Worm (Caenorhabditis elegans) whole organism, early embryonic: ENCODE results near the gene F59B10.4.

Experiments used
- F13C5.2 ChIP-seq: sonication (generic microtip); optimal IDR thresholded peaks from 2 replicates; lab custom pipeline; 2017; ENCODE audit warnings: mild to moderate bottlenecking, missing genetic modification characterization, inconsistent platforms, missing compliant biosample characterization
- aly-1 ChIP-seq: sonication (generic microtip); optimal IDR thresholded peaks from 2 replicates; lab custom pipeline; 2016; ENCODE audit warnings: missing genetic modification characterization, missing compliant biosample characterization
- ama-1 ChIP-seq: fragments of 150-350 bp; optimal IDR thresholded peaks from 2 replicates; lab custom pipeline; 2014
- ceh-13 ChIP-seq: fragments of 200-800 bp; sonication (Bioruptor generic); optimal IDR thresholded peaks from 2 replicates; lab custom pipeline; 2018; ENCODE audit warnings: mild to moderate bottlenecking, missing genetic modification characterization, missing compliant biosample characterization
- ceh-36 ChIP-seq: sonication (generic microtip); optimal IDR thresholded peaks from 2 replicates; lab custom pipeline; 2016; ENCODE audit warnings: missing genetic modification characterization, inconsistent platforms, missing compliant biosample characterization
- flt-1 ChIP-seq: fragments of 200-800 bp; sonication (Bioruptor generic); IDR thresholded peaks from 2 replicates; pipeline ENCODE4 v1.3.6; 2022; ENCODE audit warnings: missing genetic modification characterization, missing compliant biosample characterization
- hmbx-1 ChIP-seq: sonication (generic microtip); optimal IDR thresholded peaks from 2 replicates; lab custom pipeline; 2016; ENCODE audit warnings: mild to moderate bottlenecking, missing genetic modification characterization, missing compliant biosample characterization
- hnd-1 ChIP-seq: sonication (generic microtip); optimal IDR thresholded peaks from 2 replicates; lab custom pipeline; 2016; ENCODE audit warnings: missing genetic modification characterization, missing compliant biosample characterization
- pes-1 ChIP-seq: fragments of 200-800 bp; sonication (Bioruptor generic); IDR thresholded peaks from 2 replicates; pipeline ENCODE4 v1.3.6; 2022; ENCODE audit warnings: missing genetic modification reagents, missing genetic modification characterization, missing compliant biosample characterization
- sea-1 ChIP-seq: fragments of 200-800 bp; sonication (Bioruptor generic); conservative IDR thresholded peaks from 2 replicates; pipeline ENCODE4 v1.3.6; 2022; ENCODE audit warnings: missing genetic modification characterization, missing compliant biosample characterization
- tbx-11 ChIP-seq: fragments of 200-800 bp; sonication (Bioruptor generic); IDR thresholded peaks from 2 replicates; pipeline ENCODE4 v1.3.6; 2022; ENCODE audit warnings: missing genetic modification characterization, missing compliant biosample characterization
- tbx-37 ChIP-seq: fragments of 200-800 bp; sonication (Bioruptor generic); conservative IDR thresholded peaks from 2 replicates; pipeline ENCODE4 v1.3.6; 2022; ENCODE audit warnings: missing genetic modification reagents, missing genetic modification characterization, missing compliant biosample characterization
- tra-4 ChIP-seq: sonication (generic microtip); optimal IDR thresholded peaks from 2 replicates; lab custom pipeline; 2017; ENCODE audit warnings: missing genetic modification characterization, missing compliant biosample characterization

ce11 chrII:10479348-10479747 is 39.6 kb downstream of the F59B10.4 start, which contains the start of gene clec-59:
- no peak for TF ChIP-seq aly-1 (tag; lab: Kevin White, UChicago)
- no peak for TF ChIP-seq ama-1
- no peak for TF ChIP-seq tbx-37 (GFP tag; lab: Robert Waterston, UW)
- TF ChIP-seq hnd-1 (tag; lab: Kevin White, UChicago), result no peak
- no peak for TF ChIP-seq tra-4 (tag; lab: Kevin White, UChicago)
- no peak for TF ChIP-seq pes-1 (GFP tag; lab: Robert Waterston, UW)
- no peak for TF ChIP-seq flt-1
- TF ChIP-seq F13C5.2 (tag; lab: Kevin White, UChicago), result no peak
- no peak for TF ChIP-seq ceh-13
- TF ChIP-seq hmbx-1, result no peak
- TF ChIP-seq ceh-36, result no peak
- no peak for TF ChIP-seq sea-1
- TF ChIP-seq tbx-11, result no peak
